Worm (Caenorhabditis elegans) whole organism, young adult: ENCODE data around the gene slo-2.
A peak's percentile ranks its signal among the peaks of the same experiment; 100 is the strongest.

Experiments
- B0035.1 ChIP-seq: sonication (generic microtip); optimal IDR thresholded peaks from 2 replicates; lab custom pipeline; 2016; ENCODE audit warnings: missing genetic modification characterization, mild to moderate bottlenecking, missing compliant biosample characterization, missing genotype, missing genetic modification reagents
- C17E4.6 ChIP-seq: fragments of 200-800 bp; sonication (Bioruptor generic); IDR thresholded peaks from 2 replicates; pipeline ENCODE4 v1.3.6; 2022; ENCODE audit warnings: missing genetic modification reagents, missing genetic modification characterization, missing compliant biosample characterization
- F10E7.11 ChIP-seq: sonication (generic microtip); optimal IDR thresholded peaks from 2 replicates; lab custom pipeline; 2017; ENCODE audit warnings: mild to moderate bottlenecking, missing genetic modification characterization, moderate library complexity, missing compliant biosample characterization
- F33H1.4 ChIP-seq: fragments of 200-800 bp; sonication (Bioruptor generic); IDR thresholded peaks from 2 replicates; pipeline ENCODE4 v1.3.6; 2022; ENCODE audit warnings: missing genetic modification reagents, missing genetic modification characterization, missing compliant biosample characterization
- F55B11.4 ChIP-seq: sonication (generic microtip); optimal IDR thresholded peaks from 2 replicates; lab custom pipeline; 2016; ENCODE audit warnings: missing compliant biosample characterization, missing genetic modification characterization, borderline replicate concordance; ENCODE audit not compliant: insufficient read depth
- F57A8.1 ChIP-seq: fragments of 200-800 bp; sonication (Bioruptor generic); optimal IDR thresholded peaks from 2 replicates; lab custom pipeline; 2018; ENCODE audit warnings: mild to moderate bottlenecking, missing genetic modification characterization, moderate library complexity, missing compliant biosample characterization
- K12H6.12 ChIP-seq: fragments of 200-800 bp; sonication (Bioruptor generic); optimal IDR thresholded peaks from 2 replicates; lab custom pipeline; 2018; ENCODE audit warnings: mild to moderate bottlenecking, missing genetic modification characterization, missing compliant biosample characterization
- T26A5.8 ChIP-seq: sonication (generic microtip); optimal IDR thresholded peaks from 2 replicates; lab custom pipeline; 2016; ENCODE audit warnings: missing genetic modification characterization, missing compliant biosample characterization
- Y53G8AR.9 ChIP-seq: fragments of 200-800 bp; sonication (Bioruptor generic); conservative IDR thresholded peaks from 2 replicates; pipeline ENCODE4 v1.3.6; 2022; ENCODE audit warnings: missing genetic modification reagents, missing genetic modification characterization, missing compliant biosample characterization
- ama-1 ChIP-seq, 3 experiments: fragments of 150-350 bp in 1 of 3; sonication (generic microtip) in 2 of 3; optimal IDR thresholded peaks; 2 replicates each; lab custom pipeline; 2014 to 2018; ENCODE audit warnings: missing biosample characterization in 2 of 3, missing genetic modification characterization in 2 of 3, missing genetic modification reagents in 2 of 3
- attf-6 ChIP-seq: fragments of 200-800 bp; sonication (Bioruptor generic); IDR thresholded peaks from 2 replicates; pipeline ENCODE4 v1.3.6; 2022; ENCODE audit warnings: missing genetic modification reagents, missing genetic modification characterization, missing compliant biosample characterization
- ceh-27 ChIP-seq: fragments of 200-800 bp; sonication (Bioruptor generic); optimal IDR thresholded peaks from 2 replicates; lab custom pipeline; 2018; ENCODE audit warnings: mild to moderate bottlenecking, missing genetic modification characterization, moderate library complexity, missing compliant biosample characterization
- ceh-40 ChIP-seq: fragments of 200-800 bp; sonication (Bioruptor generic); IDR thresholded peaks from 2 replicates; pipeline ENCODE4 v1.3.6; 2022; ENCODE audit warnings: missing genetic modification characterization, missing compliant biosample characterization
- ceh-58 ChIP-seq: fragments of 200-800 bp; sonication (Bioruptor generic); IDR thresholded peaks from 2 replicates; pipeline ENCODE4 v1.3.6; 2022; ENCODE audit warnings: missing genetic modification characterization, missing compliant biosample characterization
- ceh-91 ChIP-seq: fragments of 200-800 bp; sonication (Bioruptor generic); IDR thresholded peaks from 2 replicates; pipeline ENCODE4 v1.3.6; 2022; ENCODE audit warnings: missing genetic modification reagents, missing genetic modification characterization, missing compliant biosample characterization
- egl-18 ChIP-seq: fragments of 200-800 bp; sonication (Bioruptor generic); IDR thresholded peaks from 2 replicates; pipeline ENCODE4 v1.3.6; 2022; ENCODE audit warnings: missing genetic modification reagents, missing genetic modification characterization, missing compliant biosample characterization
- egrh-3 ChIP-seq: fragments of 200-800 bp; sonication (Bioruptor generic); IDR thresholded peaks from 2 replicates; pipeline ENCODE4 v1.3.6; 2022; ENCODE audit warnings: missing genetic modification reagents, missing genetic modification characterization, missing compliant biosample characterization
- him-1 ChIP-seq: sonication (generic microtip); optimal IDR thresholded peaks from 2 replicates; lab custom pipeline; 2016; ENCODE audit warnings: missing genotype, missing genetic modification reagents, missing genetic modification characterization, missing compliant biosample characterization
- hsf-1 ChIP-seq: fragments of 200-800 bp; sonication (Bioruptor generic); IDR thresholded peaks from 2 replicates; pipeline ENCODE4 v1.3.6; 2022; ENCODE audit warnings: missing genetic modification reagents, missing genetic modification characterization, missing compliant biosample characterization
- lin-40 ChIP-seq: sonication (generic microtip); optimal IDR thresholded peaks from 2 replicates; lab custom pipeline; 2016; ENCODE audit warnings: missing genetic modification characterization, mild to moderate bottlenecking, missing compliant biosample characterization, missing genotype, missing genetic modification reagents
- lsl-1 ChIP-seq: fragments of 200-800 bp; sonication (Bioruptor generic); optimal IDR thresholded peaks from 2 replicates; lab custom pipeline; 2018; ENCODE audit warnings: mild to moderate bottlenecking, missing genetic modification characterization, moderate library complexity, missing compliant biosample characterization
- madf-10 ChIP-seq: sonication (generic microtip); optimal IDR thresholded peaks from 2 replicates; lab custom pipeline; 2016; ENCODE audit warnings: mild to moderate bottlenecking, missing genetic modification characterization, missing compliant biosample characterization
- madf-6 ChIP-seq: fragments of 200-800 bp; sonication (Bioruptor generic); IDR thresholded peaks from 2 replicates; pipeline ENCODE4 v1.3.6; 2022; ENCODE audit warnings: missing genetic modification reagents, missing genetic modification characterization, missing compliant biosample characterization
- nfyb-1 ChIP-seq: fragments of 200-800 bp; sonication (Bioruptor generic); IDR thresholded peaks from 2 replicates; pipeline ENCODE4 v1.3.6; 2022; ENCODE audit warnings: missing genetic modification reagents, missing genetic modification characterization, missing compliant biosample characterization
- sptf-2 ChIP-seq: fragments of 200-800 bp; sonication (Bioruptor generic); optimal IDR thresholded peaks from 2 replicates; lab custom pipeline; 2018; ENCODE audit warnings: mild to moderate bottlenecking, missing genetic modification characterization, missing compliant biosample characterization
- xnd-1 ChIP-seq: sonication (generic microtip); optimal IDR thresholded peaks from 2 replicates; lab custom pipeline; 2016; ENCODE audit warnings: missing genotype, missing genetic modification reagents, missing genetic modification characterization, missing compliant biosample characterization
- zfh-2 ChIP-seq: fragments of 200-800 bp; sonication (Bioruptor generic); conservative IDR thresholded peaks from 2 replicates; pipeline ENCODE4 v1.3.6; 2022; ENCODE audit warnings: missing genetic modification reagents, missing genetic modification characterization, missing compliant biosample characterization
- zim-3 ChIP-seq: sonication (generic microtip); optimal IDR thresholded peaks from 2 replicates; lab custom pipeline; 2017; ENCODE audit warnings: mild to moderate bottlenecking, missing genetic modification characterization, moderate library complexity, missing compliant biosample characterization
- ztf-18 ChIP-seq: sonication (generic microtip); optimal IDR thresholded peaks from 2 replicates; lab custom pipeline; 2016; ENCODE audit warnings: missing genotype, mild to moderate bottlenecking, missing genetic modification characterization, missing compliant biosample characterization
- ztf-22 ChIP-seq: fragments of 200-800 bp; sonication (Bioruptor generic); optimal IDR thresholded peaks from 2 replicates; lab custom pipeline; 2018; ENCODE audit warnings: mild to moderate bottlenecking, missing genetic modification characterization, moderate library complexity, missing compliant biosample characterization
- ztf-26 ChIP-seq: sonication (generic microtip); optimal IDR thresholded peaks from 2 replicates; lab custom pipeline; 2017; ENCODE audit warnings: missing genetic modification characterization, missing compliant biosample characterization

The slo-2 gene

ce11 chrX:11386903-11387302 lies 18.8 kb downstream of the slo-2 start:
- TF ChIP-seq ceh-58 (GFP tag; lab: Robert Waterston, UW) (no peak), ceh-27 (GFP tag; lab: Kevin White, UChicago) (peak; percentile 26), nfyb-1 (GFP tag; lab: Robert Waterston, UW) (no peak), Y53G8AR.9 (GFP tag; lab: Robert Waterston, UW) (no peak)

- no peak for TF ChIP-seq ama-1 (optimal IDR thresholded peaks at IDR 0.05; lab: Kevin White, UChicago)
- no peak for TF ChIP-seq ama-1 (GFP tag; optimal IDR thresholded peaks at IDR 0.05; lab: Kevin White, UChicago)
- TF ChIP-seq F55B11.4, result no peak
- no peak for TF ChIP-seq ztf-22 (GFP tag; lab: Kevin White, UChicago)
- no peak for TF ChIP-seq madf-6 (GFP tag; lab: Robert Waterston, UW)
- TF ChIP-seq zim-3 (tag; lab: Kevin White, UChicago), result no peak
These were observed 19.8 kb downstream of the slo-2 start for ce11 chrX:11385916-11386315.

- TF ChIP-seq egrh-3 (GFP tag; lab: Robert Waterston, UW), result 0 out of 2 replicates have a peak, but pooled peaks have one; percentile 44
- TF ChIP-seq him-1 (tag; lab: Kevin White, UChicago), result no peak
- no peak; the same call in 1 of the 2 replicates for TF ChIP-seq zfh-2 (GFP tag; lab: Robert Waterston, UW)
These were observed 20.9 kb downstream of the slo-2 start, which contains the start of the genes F08B12.11 and prmn-1 for ce11 chrX:11384534-11385441. F08B12.11 (plus strand) TSS chrX:11385054. prmn-1 (plus strand) TSS chrX:11385084.

- TF ChIP-seq ceh-40 (GFP tag; lab: Robert Waterston, UW) (no peak), ztf-26 (tag; lab: Kevin White, UChicago) (no peak), C17E4.6 (GFP tag; lab: Robert Waterston, UW) (no peak), hsf-1 (GFP tag; lab: Robert Waterston, UW) (no peak), xnd-1 (tag; lab: Kevin White, UChicago) (no peak), F10E7.11 (tag; lab: Kevin White, UChicago) (no peak), ceh-91 (GFP tag; lab: Robert Waterston, UW) (no peak), lin-40 (tag; lab: Kevin White, UChicago) (no peak), attf-6 (no peak), F57A8.1 (GFP tag; lab: Kevin White, UChicago) (no peak), ztf-18 (tag; lab: Kevin White, UChicago) (no peak), B0035.1 (tag; lab: Kevin White, UChicago) (no peak), egrh-3 (GFP tag; lab: Robert Waterston, UW) (no peak), madf-10 (tag; lab: Kevin White, UChicago) (no peak), lsl-1 (GFP tag; lab: Kevin White, UChicago) (no peak), F33H1.4 (no peak), egl-18 (GFP tag; lab: Robert Waterston, UW) (no peak)
These were observed 22.4 kb downstream of the slo-2 start for ce11 chrX:11383359-11383758.

- TF ChIP-seq T26A5.8 (tag; lab: Kevin White, UChicago), result no peak
- peak; percentile 20 for TF ChIP-seq sptf-2
- peak; percentile 40 for TF ChIP-seq K12H6.12 (tag; lab: Kevin White, UChicago)
These were observed 26.5 kb downstream of the slo-2 start for ce11 chrX:11379135-11379781.
